Worm (Caenorhabditis elegans): ENCODE results near the gene tnc-2.

The tnc-2 gene

DNA sequence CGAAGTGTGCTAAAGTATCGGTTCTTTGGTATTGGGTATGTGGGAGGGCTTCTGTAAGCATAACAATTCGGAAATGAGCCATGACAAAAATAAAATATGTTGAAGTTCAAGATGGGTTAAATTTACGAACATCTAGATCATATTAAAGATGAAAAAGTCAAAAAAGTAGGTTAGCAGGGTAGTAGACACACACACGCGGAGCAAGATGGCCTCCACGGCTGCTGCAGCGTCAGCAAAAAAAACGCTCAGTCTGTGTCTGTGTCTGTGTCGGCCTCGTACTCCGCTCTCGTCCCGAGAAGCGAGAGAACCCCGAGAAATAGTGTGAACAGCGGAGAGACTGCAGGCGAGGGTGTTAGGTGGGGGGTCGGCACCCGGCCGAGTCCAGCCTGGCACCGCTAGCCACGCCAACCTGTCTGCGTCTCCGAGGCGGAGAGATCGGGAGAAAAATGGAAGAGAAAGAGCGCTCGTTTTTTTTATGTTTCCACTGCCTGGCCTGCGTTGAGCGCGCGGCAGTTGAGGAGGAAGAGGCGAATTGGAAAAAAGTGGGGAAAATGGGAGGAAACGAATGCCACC lies 35.9 kb downstream of the tnc-2 start, which contains the start of gene myrf-1 (continued):
- no peak for TF ChIP-seq pat-9 (tag; optimal IDR thresholded peaks at IDR 0.05)

ce11 chrII:10504729-10505128 lies 38.1 kb downstream of the tnc-2 start:
- TF ChIP-seq K09A11.1 (tag; optimal IDR thresholded peaks at IDR 0.05; ENCODE audit: insufficient read depth) (no peak), che-1 (tag; optimal IDR thresholded peaks at IDR 0.05) (no peak), ceh-31 (tag; optimal IDR thresholded peaks at IDR 0.05) (no peak), ceh-22 (tag; optimal IDR thresholded peaks at IDR 0.05) (no peak), ceh-34 (tag; optimal IDR thresholded peaks at IDR 0.05) (no peak), C38D4.7 (GFP tag; optimal IDR thresholded peaks at IDR 0.05) (no peak), mec-3 (tag; optimal IDR thresholded peaks at IDR 0.05; ENCODE audit: borderline replicate concordance) (no peak), ref-2 (tag; optimal IDR thresholded peaks at IDR 0.05) (no peak), hlh-15 (tag; optimal IDR thresholded peaks at IDR 0.05) (no peak), tbx-2 (tag; optimal IDR thresholded peaks at IDR 0.05) (no peak), nhr-11 (tag; optimal IDR thresholded peaks at IDR 0.05) (no peak), npax-4 (tag; optimal IDR thresholded peaks at IDR 0.05) (no peak), ama-1 (optimal IDR thresholded peaks at IDR 0.05) (no peak), fkh-6 (tag; optimal IDR thresholded peaks at IDR 0.05) (no peak), madf-2 (tag; optimal IDR thresholded peaks at IDR 0.05) (no peak), ztf-16 (tag; optimal IDR thresholded peaks at IDR 0.05) (no peak), ceh-48 (tag; optimal IDR thresholded peaks at IDR 0.05) (no peak), pat-9 (tag; optimal IDR thresholded peaks at IDR 0.05) (no peak), ceh-19 (GFP tag; optimal IDR thresholded peaks at IDR 0.05) (no peak), K02D7.2 (tag; optimal IDR thresholded peaks at IDR 0.05) (no peak)

DNA sequence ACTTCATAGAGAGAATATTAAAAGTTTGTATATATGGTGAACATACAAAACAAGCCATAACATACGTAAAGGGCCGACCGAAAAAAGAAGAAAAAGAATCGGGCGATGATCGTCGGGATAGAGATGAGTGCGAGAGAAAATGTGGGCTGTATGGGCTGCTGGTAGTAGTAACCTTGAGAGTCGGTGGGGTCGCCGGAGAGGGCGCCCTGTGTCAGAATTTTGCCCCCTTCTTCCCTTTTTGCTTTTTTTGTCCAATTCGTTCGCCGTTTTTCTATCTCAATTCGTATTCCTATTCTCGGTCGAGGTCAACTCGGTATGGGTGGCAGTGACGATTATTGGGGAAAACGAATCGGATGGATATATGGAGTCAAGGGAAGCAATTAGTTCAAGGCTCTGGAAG lies 39.3 kb downstream of the tnc-2 start:
- TF ChIP-seq ztf-16 (tag; optimal IDR thresholded peaks at IDR 0.05) (no peak), ceh-45 (GFP tag; IDR thresholded peaks at IDR 0.05) (no peak)

ce11 chrII:10507906-10508305 lies 41.3 kb downstream of the tnc-2 start:
- no peak for TF ChIP-seq unc-55 (GFP tag; optimal IDR thresholded peaks at IDR 0.05)
- no peak for TF ChIP-seq zip-5 (tag; optimal IDR thresholded peaks at IDR 0.05)
- TF ChIP-seq ttx-3 (tag; optimal IDR thresholded peaks at IDR 0.05), result no peak
- TF ChIP-seq K09A11.1 (tag; optimal IDR thresholded peaks at IDR 0.05; ENCODE audit: insufficient read depth), result no peak
- TF ChIP-seq fax-1 (tag; optimal IDR thresholded peaks at IDR 0.05), result no peak
- TF ChIP-seq nhr-232 (tag; optimal IDR thresholded peaks at IDR 0.05), result no peak
- TF ChIP-seq nhr-11 (tag; optimal IDR thresholded peaks at IDR 0.05), result no peak

DNA sequence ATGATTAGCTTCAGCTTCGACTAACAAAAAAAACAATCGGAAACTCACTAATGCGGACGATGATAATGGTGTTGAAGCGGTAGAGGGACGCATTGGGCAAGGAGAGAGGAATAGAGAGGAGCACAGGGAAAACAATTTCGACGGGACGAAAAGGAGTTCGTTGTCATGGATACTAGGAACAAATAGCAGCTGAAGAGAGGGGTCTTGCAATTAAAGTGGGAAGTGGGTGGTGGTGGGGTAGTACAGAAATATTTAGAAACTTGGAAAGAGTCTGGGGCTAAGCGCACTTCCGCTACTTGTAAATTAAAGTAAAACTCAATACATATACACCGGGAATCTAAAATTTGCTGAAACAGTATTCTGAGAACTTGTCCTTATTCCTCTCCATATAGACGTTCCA lies 43.1 kb downstream of the tnc-2 start, which contains the start of gene F59B10.2:
Gene F59B10.2 (minus strand): TSS at position 101 of the 400 bp plus-strand sequence.
- TF ChIP-seq ama-1 (optimal IDR thresholded peaks at IDR 0.05), result no peak
- TF ChIP-seq lim-6 (tag; optimal IDR thresholded peaks at IDR 0.05), result no peak
- no peak for TF ChIP-seq fkh-10 (GFP tag; optimal IDR thresholded peaks at IDR 0.05)
- no peak for TF ChIP-seq K02D7.2 (tag; optimal IDR thresholded peaks at IDR 0.05)
- no peak for TF ChIP-seq ceh-19 (GFP tag; optimal IDR thresholded peaks at IDR 0.05)
- TF ChIP-seq dmd-4 (tag; optimal IDR thresholded peaks at IDR 0.05; ENCODE audit: borderline replicate concordance), result no peak
- no peak for TF ChIP-seq pha-4 (tag; optimal IDR thresholded peaks at IDR 0.05)
- no peak for TF ChIP-seq fkh-6 (tag; optimal IDR thresholded peaks at IDR 0.05)
- no peak for TF ChIP-seq nhr-11 (tag; optimal IDR thresholded peaks at IDR 0.05)
- TF ChIP-seq K09A11.1 (tag; optimal IDR thresholded peaks at IDR 0.05; ENCODE audit: insufficient read depth), result no peak
- no peak for TF ChIP-seq ahr-1 (tag; optimal IDR thresholded peaks at IDR 0.05)
- TF ChIP-seq ceh-24 (tag; optimal IDR thresholded peaks at IDR 0.05), result no peak
- TF ChIP-seq sdc-2 (tag; optimal IDR thresholded peaks at IDR 0.05), result no peak
- TF ChIP-seq zip-5 (tag; optimal IDR thresholded peaks at IDR 0.05), result no peak
- no peak for TF ChIP-seq dve-1 (tag; optimal IDR thresholded peaks at IDR 0.05)
- TF ChIP-seq hlh-6 (tag; optimal IDR thresholded peaks at IDR 0.05), result no peak

Measured in whole organism, late embryonic.